Worm (Caenorhabditis elegans): ENCODE measurements around the gene ugt-64.

DNA sequence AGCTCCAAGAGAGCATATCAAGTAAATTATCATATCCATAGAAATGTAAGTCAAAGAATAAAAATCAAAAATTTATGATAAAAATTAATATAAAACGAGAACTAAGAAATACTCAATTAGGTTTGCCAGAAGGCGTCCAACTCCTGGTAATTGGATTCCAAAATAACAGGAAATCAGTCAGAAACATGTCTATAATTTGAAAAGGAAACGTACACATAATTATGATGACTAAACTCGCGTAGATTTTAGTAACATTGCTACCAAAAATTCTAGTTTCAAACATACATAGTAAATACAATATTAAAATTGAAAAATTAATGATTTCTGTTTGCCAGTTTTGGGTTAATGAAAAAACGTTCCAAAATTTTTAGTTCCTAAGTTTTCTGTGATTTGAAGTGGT lies 21.4 kb downstream of the ugt-64 start, which contains the start of gene srbc-33:
- TF ChIP-seq W03F9.2 (tag; optimal IDR thresholded peaks at IDR 0.05), result no peak
- no peak for TF ChIP-seq him-1 (tag; optimal IDR thresholded peaks at IDR 0.05)

Measured in whole organism, L4/young adult.